Fruit fly (Drosophila melanogaster) whole organism, embryonic: ENCODE data around the gene Pex5.

Experiments
- CG10321 ChIP-seq: fragments of 200-800 bp; sonication (Bioruptor generic); IDR thresholded peaks from 2 replicates; pipeline ENCODE4 v1.3.6; 2022; ENCODE audit warnings: missing biosample characterization, missing genetic modification characterization
- CG10431 ChIP-seq: fragments of 200-800 bp; sonication (Bioruptor generic); optimal IDR thresholded peaks from 3 replicates; lab custom pipeline; 2018; ENCODE audit warnings: missing biosample characterization, mild to moderate bottlenecking, missing genetic modification characterization
- CG11247 ChIP-seq: fragments of 200-800 bp; sonication (Bioruptor generic); IDR thresholded peaks from 2 replicates; pipeline ENCODE4 v1.3.6; 2022; ENCODE audit warnings: missing biosample characterization, missing genetic modification characterization
- CG12744 ChIP-seq: fragments of 200-800 bp; sonication (Bioruptor generic); optimal IDR thresholded peaks from 2 replicates; lab custom pipeline; 2016; ENCODE audit warnings: missing biosample characterization, missing genetic modification characterization
- CG13624 ChIP-seq: fragments of 200-800 bp; sonication (Bioruptor generic); optimal IDR thresholded peaks from 2 replicates; lab custom pipeline; 2016; ENCODE audit warnings: missing biosample characterization, missing genetic modification characterization
- CG1602 ChIP-seq: fragments of 200-800 bp; sonication (Bioruptor generic); optimal IDR thresholded peaks from 3 replicates; lab custom pipeline; 2016; ENCODE audit warnings: missing biosample characterization, missing genetic modification characterization
- CG16779 ChIP-seq: fragments of 200-800 bp; sonication (Bioruptor generic); IDR thresholded peaks from 2 replicates; pipeline ENCODE4 v1.3.6; 2022; ENCODE audit warnings: missing biosample characterization, missing genetic modification characterization
- CG17359 ChIP-seq: fragments of 200-800 bp; sonication (Bioruptor generic); optimal IDR thresholded peaks from 3 replicates; lab custom pipeline; 2018; ENCODE audit warnings: missing biosample characterization, mild to moderate bottlenecking, missing genetic modification characterization, moderate library complexity
- CG2116 ChIP-seq: fragments of 200-800 bp; sonication (Bioruptor generic); optimal IDR thresholded peaks from 3 replicates; lab custom pipeline; 2018; ENCODE audit warnings: missing biosample characterization, mild to moderate bottlenecking, missing genetic modification characterization
- CG2129 ChIP-seq: fragments of 200-800 bp; sonication (Bioruptor generic); IDR thresholded peaks from 2 replicates; pipeline ENCODE4 v1.3.6; 2022; ENCODE audit warnings: missing biosample characterization, missing genetic modification characterization; ENCODE audit not compliant: partially characterized antibody
- CG30403 ChIP-seq: fragments of 200-800 bp; sonication (Bioruptor generic); optimal IDR thresholded peaks from 3 replicates; lab custom pipeline; 2016; ENCODE audit warnings: missing biosample characterization, missing genetic modification characterization
- CG3163 ChIP-seq: fragments of 200-800 bp; sonication (Bioruptor generic); optimal IDR thresholded peaks from 3 replicates; lab custom pipeline; 2016; ENCODE audit warnings: missing biosample characterization, missing genetic modification characterization
- CG33557 ChIP-seq: fragments of 200-800 bp; sonication (Bioruptor generic); optimal IDR thresholded peaks from 2 replicates; lab custom pipeline; 2019; ENCODE audit warnings: missing biosample characterization, mild to moderate bottlenecking, missing genetic modification characterization, moderate library complexity
- CG5953 ChIP-seq: fragments of 200-800 bp; sonication (Bioruptor generic); IDR thresholded peaks from 2 replicates; pipeline ENCODE4 v1.3.6; 2022; ENCODE audit warnings: missing biosample characterization, missing genetic modification characterization
- CG6654 ChIP-seq: fragments of 200-800 bp; sonication (Bioruptor generic); optimal IDR thresholded peaks from 2 replicates; lab custom pipeline; 2017; ENCODE audit warnings: missing biosample characterization, mild to moderate bottlenecking, missing genetic modification characterization
- CG7372 ChIP-seq: fragments of 200-800 bp; sonication (Bioruptor generic); IDR thresholded peaks from 2 replicates; pipeline ENCODE4 v1.3.6; 2022; ENCODE audit warnings: missing biosample characterization, missing genetic modification characterization
- CG8765 ChIP-seq: fragments of 200-800 bp; sonication (Bioruptor generic); IDR thresholded peaks from 2 replicates; pipeline ENCODE4 v1.3.6; 2022; ENCODE audit warnings: missing biosample characterization, missing genetic modification characterization
- CG9215 ChIP-seq: fragments of 200-800 bp; sonication (Bioruptor generic); IDR thresholded peaks from 2 replicates; pipeline ENCODE4 v1.3.6; 2022; ENCODE audit warnings: missing biosample characterization, missing genetic modification characterization
- CG9797 ChIP-seq: fragments of 200-800 bp; sonication (Bioruptor generic); optimal IDR thresholded peaks from 3 replicates; lab custom pipeline; 2018; ENCODE audit warnings: missing biosample characterization, mild to moderate bottlenecking, missing genetic modification characterization
- CkIIα-i1 ChIP-seq: fragments of 200-800 bp; sonication (Bioruptor generic); IDR thresholded peaks from 2 replicates; pipeline ENCODE4 v1.3.6; 2022; ENCODE audit warnings: missing biosample characterization, missing genetic modification characterization
- Fer2 ChIP-seq: fragments of 200-800 bp; sonication (Bioruptor generic); optimal IDR thresholded peaks from 2 replicates; lab custom pipeline; 2018; ENCODE audit warnings: missing biosample characterization, mild to moderate bottlenecking, missing genetic modification characterization, moderate library complexity
- Hey ChIP-seq: fragments of 200-800 bp; sonication (Bioruptor generic); optimal IDR thresholded peaks from 3 replicates; lab custom pipeline; 2018; ENCODE audit warnings: missing biosample characterization, mild to moderate bottlenecking, missing genetic modification characterization
- HmgD ChIP-seq: fragments of 200-800 bp; sonication (Bioruptor generic); optimal IDR thresholded peaks from 3 replicates; lab custom pipeline; 2016; ENCODE audit warnings: missing biosample characterization, missing genetic modification characterization
- Meics ChIP-seq: fragments of 200-800 bp; sonication (Bioruptor generic); optimal IDR thresholded peaks from 2 replicates; lab custom pipeline; 2017; ENCODE audit warnings: missing biosample characterization, mild to moderate bottlenecking, missing genetic modification characterization
- Optix ChIP-seq: fragments of 200-800 bp; sonication (Bioruptor generic); IDR thresholded peaks from 3 replicates; pipeline ENCODE4 v1.3.6; 2022; ENCODE audit warnings: missing biosample characterization, missing genetic modification characterization
- Rfx ChIP-seq: fragments of 200-800 bp; sonication (Bioruptor generic); IDR thresholded peaks from 2 replicates; pipeline ENCODE4 v1.3.6; 2022; ENCODE audit warnings: missing biosample characterization, missing genetic modification characterization
- Spps ChIP-seq: fragments of 200-800 bp; sonication (Bioruptor generic); optimal IDR thresholded peaks from 2 replicates; lab custom pipeline; 2018; ENCODE audit warnings: missing biosample characterization, mild to moderate bottlenecking, missing genetic modification characterization
- Vsx1 ChIP-seq: fragments of 200-800 bp; sonication (Bioruptor generic); optimal IDR thresholded peaks from 2 replicates; lab custom pipeline; 2017; ENCODE audit warnings: missing biosample characterization, mild to moderate bottlenecking, missing genetic modification characterization, missing genetic modification reagents
- abd-A ChIP-seq: fragments of 200-800 bp; sonication (Bioruptor generic); optimal IDR thresholded peaks from 3 replicates; lab custom pipeline; 2019; ENCODE audit warnings: missing biosample characterization, mild to moderate bottlenecking, missing genetic modification characterization, moderate library complexity
- ara ChIP-seq: fragments of 200-800 bp; sonication (Bioruptor generic); IDR thresholded peaks from 2 replicates; pipeline ENCODE4 v1.3.6; 2022; ENCODE audit warnings: missing biosample characterization, missing genetic modification characterization
- bab2 ChIP-seq: fragments of 200-800 bp; sonication (Bioruptor generic); optimal IDR thresholded peaks from 2 replicates; lab custom pipeline; 2016; ENCODE audit warnings: missing biosample characterization, missing genetic modification characterization
- bigmax ChIP-seq: fragments of 200-800 bp; sonication (Bioruptor generic); optimal IDR thresholded peaks from 2 replicates; lab custom pipeline; 2018; ENCODE audit warnings: missing biosample characterization, mild to moderate bottlenecking, missing genetic modification characterization
- ci ChIP-seq: fragments of 200-800 bp; sonication (Bioruptor generic); IDR thresholded peaks from 3 replicates; pipeline ENCODE4 v1.3.6; 2022; ENCODE audit warnings: missing biosample characterization, missing genetic modification characterization
- crc ChIP-seq: fragments of 200-800 bp; sonication (Bioruptor generic); optimal IDR thresholded peaks from 2 replicates; lab custom pipeline; 2016; ENCODE audit warnings: missing biosample characterization, missing genetic modification characterization
- fu2 ChIP-seq: fragments of 200-800 bp; sonication (Bioruptor generic); optimal IDR thresholded peaks from 2 replicates; lab custom pipeline; 2016; ENCODE audit warnings: missing biosample characterization, missing genetic modification characterization
- gce ChIP-seq: fragments of 200-800 bp; sonication (Bioruptor generic); IDR thresholded peaks from 3 replicates; pipeline ENCODE4 v1.3.6; 2022; ENCODE audit warnings: missing biosample characterization, missing genetic modification characterization
- gcm ChIP-seq: fragments of 200-800 bp; sonication (Bioruptor generic); optimal IDR thresholded peaks from 2 replicates; lab custom pipeline; 2019; ENCODE audit warnings: missing biosample characterization, mild to moderate bottlenecking, missing genetic modification characterization, moderate library complexity
- her ChIP-seq: fragments of 200-800 bp; sonication (Bioruptor generic); optimal IDR thresholded peaks from 2 replicates; lab custom pipeline; 2016; ENCODE audit warnings: missing biosample characterization, missing genetic modification characterization
- hth ChIP-seq: fragments of >200 bp; optimal IDR thresholded peaks from 2 replicates; lab custom pipeline; 2017; ENCODE audit warnings: inconsistent platforms
- insv ChIP-seq, 2 experiments: fragments of 200-800 bp; sonication (Bioruptor generic); optimal IDR thresholded peaks; 3 replicates each; lab custom pipeline; 2016 to 2018; ENCODE audit warnings: missing biosample characterization in 2 of 2, missing genetic modification characterization in 2 of 2
- lab ChIP-seq: fragments of 200-800 bp; sonication (Bioruptor generic); optimal IDR thresholded peaks from 3 replicates; lab custom pipeline; 2017; ENCODE audit warnings: missing biosample characterization, missing genetic modification characterization, mild to moderate bottlenecking, moderate library complexity, missing genetic modification reagents
- mld ChIP-seq: fragments of 200-800 bp; sonication (Bioruptor generic); IDR thresholded peaks from 3 replicates; pipeline ENCODE4 v1.3.6; 2022; ENCODE audit warnings: missing biosample characterization, missing genetic modification characterization; ENCODE audit not compliant: partially characterized antibody
- nom ChIP-seq: fragments of 200-800 bp; sonication (Bioruptor generic); optimal IDR thresholded peaks from 2 replicates; lab custom pipeline; 2017; ENCODE audit warnings: missing biosample characterization, missing genetic modification characterization, mild to moderate bottlenecking, moderate library complexity, missing genetic modification reagents
- otp ChIP-seq: fragments of 200-800 bp; sonication (Bioruptor generic); IDR thresholded peaks from 3 replicates; pipeline ENCODE4, ENCODE4 v1.3.6; 2022; ENCODE audit warnings: missing biosample characterization, missing genetic modification characterization
- pb ChIP-seq: fragments of 200-800 bp; sonication (Bioruptor generic); optimal IDR thresholded peaks from 3 replicates; lab custom pipeline; 2016; ENCODE audit warnings: missing biosample characterization, missing genetic modification characterization
- salm ChIP-seq: fragments of 200-800 bp; sonication (Bioruptor generic); optimal IDR thresholded peaks from 2 replicates; lab custom pipeline; 2018; ENCODE audit warnings: missing biosample characterization, mild to moderate bottlenecking, missing genetic modification characterization
- sens ChIP-seq: fragments of 200-800 bp; sonication (Bioruptor generic); peaks from one replicate; lab custom pipeline; 2016; ENCODE audit warnings: missing biosample characterization, missing genetic modification characterization
- sim ChIP-seq: fragments of 200-800 bp; sonication (Bioruptor generic); IDR thresholded peaks from 2 replicates; pipeline ENCODE4 v1.3.6; 2022; ENCODE audit warnings: missing biosample characterization, missing genetic modification characterization
- twi ChIP-seq: fragments of 200-800 bp; optimal IDR thresholded peaks from 2 replicates; lab custom pipeline; 2019; ENCODE audit warnings: missing biosample characterization, mild to moderate bottlenecking, missing genetic modification characterization, moderate library complexity
- wek ChIP-seq: fragments of 200-800 bp; sonication (Bioruptor generic); optimal IDR thresholded peaks from 3 replicates; lab custom pipeline; 2018; ENCODE audit warnings: missing biosample characterization, mild to moderate bottlenecking, missing genetic modification characterization, moderate library complexity
- zen2 ChIP-seq: fragments of 200-800 bp; sonication (Bioruptor generic); IDR thresholded peaks from 3 replicates; pipeline ENCODE4 v1.3.6; 2022; ENCODE audit warnings: missing biosample characterization, missing genetic modification characterization; ENCODE audit not compliant: partially characterized antibody

Pex5 gene

DNA sequence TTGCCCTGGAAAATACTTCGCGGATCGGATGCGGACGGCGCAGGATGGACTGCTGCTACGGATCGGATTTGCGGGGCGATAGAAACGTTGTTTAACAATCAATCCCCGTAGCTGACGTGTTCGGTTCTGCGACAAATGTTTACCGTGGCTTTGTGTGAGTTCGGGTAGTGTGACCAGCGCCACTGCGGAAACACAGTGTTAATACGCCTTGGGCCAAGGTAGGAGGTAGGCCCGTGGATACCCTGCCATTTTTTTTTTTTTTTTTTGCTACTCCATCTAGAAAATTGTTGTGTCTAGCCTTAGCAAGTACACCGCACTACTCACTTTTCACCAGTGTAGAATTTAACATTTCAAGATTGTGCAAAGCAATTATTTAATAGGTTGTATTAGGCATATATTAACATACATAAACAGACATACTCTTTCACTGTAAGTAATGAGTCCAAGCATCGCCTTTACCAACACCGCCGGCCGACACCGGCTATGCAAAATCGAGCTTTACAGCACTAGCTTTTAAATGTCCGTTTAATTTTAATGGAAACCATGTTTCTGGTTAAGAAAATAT lies 7.2 kb downstream of the Pex5 start, which contains the start of gene deltaCOP (continued):
- TF ChIP-seq Vsx1 (GFP tag; lab: Kevin White, UChicago), result no peak
- TF ChIP-seq her (GFP tag; lab: Kevin White, UChicago), result peak; percentile 82
- peak; percentile 28 for TF ChIP-seq gcm (GFP tag; lab: Kevin White, UChicago)
- no peak for TF ChIP-seq CG10431
- TF ChIP-seq CG13624 (GFP tag; lab: Kevin White, UChicago), result peak; percentile 92
- no peak for TF ChIP-seq zen2
- peak; percentile 68 for TF ChIP-seq CG3163 (GFP tag; lab: Kevin White, UChicago)
- TF ChIP-seq crc (GFP tag; lab: Kevin White, UChicago), result peak; percentile 83
- peak; percentile 89 for TF ChIP-seq Rfx (GFP tag; lab: Robert Waterston, UW)
- no peak for TF ChIP-seq otp (GFP tag; lab: Robert Waterston, UW)
- TF ChIP-seq CG12744, result peak; percentile 83
- peak; percentile 79 for TF ChIP-seq CG11247 (GFP tag; lab: Robert Waterston, UW)
- peak; percentile 60 for TF ChIP-seq CG2116 (GFP tag; lab: Kevin White, UChicago)
- peak; percentile 91 for TF ChIP-seq bab2 (GFP tag; lab: Kevin White, UChicago)
- peak; percentile 60; the same call in 1 of the 2 replicates for TF ChIP-seq CG5953 (GFP tag; lab: Robert Waterston, UW)
- peak; percentile 88 for TF ChIP-seq CG9215 (GFP tag; lab: Robert Waterston, UW)
- TF ChIP-seq CG8765 (GFP tag; lab: Robert Waterston, UW), result peak; percentile 62; the same call in 1 of the 2 replicates
- TF ChIP-seq CG9797 (GFP tag; lab: Kevin White, UChicago), result peak; percentile 77
- TF ChIP-seq CG6654 (GFP tag; lab: Kevin White, UChicago), result peak; percentile 32
- TF ChIP-seq Hey (tag; lab: Kevin White, UChicago), result no peak
- TF ChIP-seq pb (GFP tag; lab: Kevin White, UChicago), result peak; percentile 82
- peak; percentile 98 for TF ChIP-seq sens
- peak; percentile 84 for TF ChIP-seq CG1602
- TF ChIP-seq wek (GFP tag; lab: Kevin White, UChicago), result peak; percentile 37
- no peak for TF ChIP-seq CkIIα-i1 (GFP tag; lab: Robert Waterston, UW)
- TF ChIP-seq CG17359 (tag; lab: Kevin White, UChicago), result peak; percentile 76
- TF ChIP-seq HmgD (GFP tag; lab: Kevin White, UChicago), result peak; percentile 92
- TF ChIP-seq bigmax (GFP tag; lab: Kevin White, UChicago), result no peak
- no peak for TF ChIP-seq hth
- peak; percentile 83 for TF ChIP-seq ci (GFP tag; lab: Robert Waterston, UW)
- TF ChIP-seq ara (GFP tag; lab: Robert Waterston, UW), result no peak
- TF ChIP-seq gce, result 0 out of 3 replicates have a peak, but pooled peaks have one; percentile 37
- peak; percentile 58 for TF ChIP-seq twi (tag; lab: Kevin White, UChicago)
- TF ChIP-seq CG10321 (GFP tag; lab: Robert Waterston, UW), result no peak
- peak; percentile 94 for TF ChIP-seq fu2 (GFP tag; lab: Kevin White, UChicago)
- TF ChIP-seq Optix, result peak; percentile 87
- TF ChIP-seq CG16779 (GFP tag; lab: Robert Waterston, UW), result no peak
- peak; percentile 56 for TF ChIP-seq Fer2
- TF ChIP-seq abd-A (tag; lab: Kevin White, UChicago), result no peak
- no peak for TF ChIP-seq mld (GFP tag; lab: Robert Waterston, UW)
- TF ChIP-seq Meics (GFP tag; lab: Kevin White, UChicago), result peak; percentile 81
- TF ChIP-seq lab (GFP tag; lab: Kevin White, UChicago), result no peak
- TF ChIP-seq CG2129, result no peak
- TF ChIP-seq sim (GFP tag; lab: Robert Waterston, UW), result no peak
- peak; percentile 61 for TF ChIP-seq nom (GFP tag; lab: Kevin White, UChicago)
- peak; percentile 57 for TF ChIP-seq CG33557 (GFP tag; lab: Kevin White, UChicago)
- peak; percentile 73 for TF ChIP-seq CG7372 (GFP tag; lab: Robert Waterston, UW)
- TF ChIP-seq salm (tag; lab: Kevin White, UChicago), result peak; percentile 32
- peak in 1 of 2 experiments; percentile 39 for TF ChIP-seq insv (GFP tag; optimal IDR thresholded peaks at IDR 0.05; lab: Kevin White, UChicago)
- peak; percentile 14 for TF ChIP-seq Spps
- TF ChIP-seq CG30403 (GFP tag; lab: Kevin White, UChicago), result peak; percentile 93
